Fruit fly (Drosophila melanogaster) whole organism, embryonic: ENCODE data around the gene Rpp30.

Experiments
- C15 ChIP-seq: fragments of 200-800 bp; sonication (Bioruptor generic); IDR thresholded peaks from 3 replicates; pipeline ENCODE4 v1.3.6; 2022; ENCODE audit warnings: missing biosample characterization, missing genetic modification characterization
- CG11085 ChIP-seq: fragments of 200-800 bp; sonication (Bioruptor generic); IDR thresholded peaks from 2 replicates; pipeline ENCODE4 v1.3.6; 2022; ENCODE audit warnings: missing biosample characterization, missing genetic modification characterization
- CG11398 ChIP-seq: fragments of 200-800 bp; sonication (Bioruptor generic); optimal IDR thresholded peaks from 2 replicates; lab custom pipeline; 2016; ENCODE audit warnings: missing biosample characterization, missing genetic modification characterization
- CG12155 ChIP-seq: fragments of 200-800 bp; sonication (Bioruptor generic); optimal IDR thresholded peaks from 3 replicates; lab custom pipeline; 2016; ENCODE audit warnings: missing biosample characterization, missing genetic modification characterization
- CG12659 ChIP-seq: fragments of 200-800 bp; sonication (Bioruptor generic); optimal IDR thresholded peaks from 3 replicates; lab custom pipeline; 2017; ENCODE audit warnings: mild to moderate bottlenecking, missing biosample characterization, missing genetic modification reagents, missing genetic modification characterization
- CG13123 ChIP-seq: fragments of 200-800 bp; sonication (Bioruptor generic); optimal IDR thresholded peaks from 2 replicates; lab custom pipeline; 2016; ENCODE audit warnings: missing biosample characterization, missing genetic modification characterization
- CG14050 ChIP-seq: fragments of 200-800 bp; sonication (Bioruptor generic); IDR thresholded peaks from 3 replicates; pipeline ENCODE4 v1.3.6; 2022; ENCODE audit warnings: missing biosample characterization, missing genetic modification characterization
- CG16863 ChIP-seq: fragments of 200-800 bp; sonication (Bioruptor generic); optimal IDR thresholded peaks from 3 replicates; lab custom pipeline; 2016; ENCODE audit warnings: missing biosample characterization, missing genetic modification characterization
- CG18619 ChIP-seq: fragments of 200-800 bp; sonication (Bioruptor generic); optimal IDR thresholded peaks from 3 replicates; lab custom pipeline; 2017; ENCODE audit warnings: missing biosample characterization, mild to moderate bottlenecking, missing genetic modification characterization
- CG2875 ChIP-seq: fragments of 200-800 bp; sonication (Bioruptor generic); optimal IDR thresholded peaks from 2 replicates; lab custom pipeline; 2017; ENCODE audit warnings: missing biosample characterization, mild to moderate bottlenecking, missing genetic modification characterization, missing genetic modification reagents
- CG32767 ChIP-seq: fragments of 200-800 bp; sonication (Bioruptor generic); IDR thresholded peaks from 2 replicates; pipeline ENCODE4 v1.3.6; 2022; ENCODE audit warnings: missing biosample characterization, missing genetic modification characterization
- CG4424 ChIP-seq: fragments of 200-800 bp; sonication (Bioruptor generic); optimal IDR thresholded peaks from 3 replicates; lab custom pipeline; 2016; ENCODE audit warnings: missing biosample characterization, missing genetic modification characterization
- CG7357 ChIP-seq: fragments of 200-800 bp; sonication (Bioruptor generic); IDR thresholded peaks from 3 replicates; pipeline ENCODE4 v1.3.6; 2022; ENCODE audit warnings: missing biosample characterization, missing genetic modification characterization
- CG7839 ChIP-seq: fragments of 200-800 bp; sonication (Bioruptor generic); optimal IDR thresholded peaks from 3 replicates; lab custom pipeline; 2018; ENCODE audit warnings: missing biosample characterization, mild to moderate bottlenecking, missing genetic modification characterization, moderate library complexity
- CG7963 ChIP-seq: fragments of 200-800 bp; sonication (Bioruptor generic); IDR thresholded peaks from 3 replicates; pipeline ENCODE4 v1.3.6; 2022; ENCODE audit warnings: missing biosample characterization, missing genetic modification characterization; ENCODE audit not compliant: partially characterized antibody
- CG8281 ChIP-seq: fragments of 200-800 bp; sonication (Bioruptor generic); optimal IDR thresholded peaks from 2 replicates; lab custom pipeline; 2018; ENCODE audit warnings: missing biosample characterization, mild to moderate bottlenecking, missing genetic modification characterization, moderate library complexity
- CG8388 ChIP-seq: fragments of 200-800 bp; sonication (Bioruptor generic); optimal IDR thresholded peaks from 2 replicates; lab custom pipeline; 2019; ENCODE audit warnings: missing biosample characterization, mild to moderate bottlenecking, missing genetic modification characterization, moderate library complexity
- D19A ChIP-seq: fragments of 200-800 bp; optimal IDR thresholded peaks from 3 replicates; lab custom pipeline; 2019; ENCODE audit warnings: missing biosample characterization, mild to moderate bottlenecking, missing genetic modification characterization, moderate library complexity
- Dek ChIP-seq: fragments of 200-800 bp; sonication (Bioruptor generic); optimal IDR thresholded peaks from 3 replicates; lab custom pipeline; 2019; ENCODE audit warnings: missing biosample characterization, mild to moderate bottlenecking, missing genetic modification characterization, moderate library complexity
- Dip3 ChIP-seq: fragments of 200-800 bp; sonication (Bioruptor generic); optimal IDR thresholded peaks from 3 replicates; lab custom pipeline; 2016; ENCODE audit warnings: missing biosample characterization, missing genetic modification characterization
- Kr ChIP-seq: fragments of 200-800 bp; sonication (Bioruptor generic); optimal IDR thresholded peaks from 2 replicates; lab custom pipeline; 2017; ENCODE audit warnings: missing biosample characterization, mild to moderate bottlenecking, missing genetic modification characterization
- Nf-YA ChIP-seq: fragments of 200-800 bp; sonication (Bioruptor generic); IDR thresholded peaks from 2 replicates; pipeline ENCODE4 v1.3.6; 2022; ENCODE audit warnings: missing biosample characterization, missing genetic modification characterization
- Rfx ChIP-seq: fragments of 200-800 bp; sonication (Bioruptor generic); IDR thresholded peaks from 2 replicates; pipeline ENCODE4 v1.3.6; 2022; ENCODE audit warnings: missing biosample characterization, missing genetic modification characterization
- Sry-β ChIP-seq: fragments of 200-800 bp; sonication (Bioruptor generic); optimal IDR thresholded peaks from 2 replicates; lab custom pipeline; 2018; ENCODE audit warnings: missing biosample characterization, mild to moderate bottlenecking, missing genetic modification characterization, moderate library complexity
- Ssrp ChIP-seq: fragments of 200-800 bp; sonication (Bioruptor generic); optimal IDR thresholded peaks from 2 replicates; lab custom pipeline; 2018; ENCODE audit warnings: missing biosample characterization, mild to moderate bottlenecking, missing genetic modification characterization, moderate library complexity
- Usf ChIP-seq: fragments of 200-800 bp; sonication (Bioruptor generic); optimal IDR thresholded peaks from 2 replicates; lab custom pipeline; 2017; ENCODE audit warnings: missing genotype, missing biosample characterization, missing genetic modification characterization
- aop ChIP-seq: fragments of 200-800 bp; sonication (Bioruptor generic); IDR thresholded peaks from 2 replicates; pipeline ENCODE4 v1.3.6; 2022; ENCODE audit warnings: missing biosample characterization, missing genetic modification characterization
- bab2 ChIP-seq: fragments of 200-800 bp; sonication (Bioruptor generic); optimal IDR thresholded peaks from 2 replicates; lab custom pipeline; 2016; ENCODE audit warnings: missing biosample characterization, missing genetic modification characterization
- bbx ChIP-seq: fragments of 200-800 bp; sonication (Bioruptor generic); IDR thresholded peaks from 2 replicates; pipeline ENCODE4 v1.3.6; 2022; ENCODE audit warnings: missing biosample characterization, missing genetic modification characterization; ENCODE audit not compliant: partially characterized antibody
- chinmo ChIP-seq: fragments of 200-800 bp; sonication (Bioruptor generic); IDR thresholded peaks from 4 replicates; pipeline ENCODE4 v1.3.6; 2022; ENCODE audit warnings: missing biosample characterization, missing genetic modification characterization; ENCODE audit not compliant: partially characterized antibody
- crp ChIP-seq, 2 experiments: fragments of 200-800 bp; sonication (Bioruptor generic); optimal IDR thresholded peaks; 2 replicates in 1 of 2; 3 replicates in 1 of 2; lab custom pipeline; 2017; ENCODE audit warnings: missing biosample characterization in 2 of 2, missing genetic modification characterization in 2 of 2, mild to moderate bottlenecking in 1 of 2, moderate library complexity in 1 of 2
- cwo ChIP-seq: fragments of 200-800 bp; sonication (Bioruptor generic); optimal IDR thresholded peaks from 3 replicates; lab custom pipeline; 2017; ENCODE audit warnings: missing biosample characterization, missing genetic modification characterization, mild to moderate bottlenecking, moderate library complexity, missing genetic modification reagents
- dmrt99B ChIP-seq: fragments of 200-800 bp; sonication (Bioruptor generic); optimal IDR thresholded peaks from 2 replicates; lab custom pipeline; 2018; ENCODE audit warnings: missing biosample characterization, mild to moderate bottlenecking, missing genetic modification characterization, moderate library complexity
- ewg ChIP-seq: fragments of 200-800 bp; sonication (Bioruptor generic); optimal IDR thresholded peaks from 3 replicates; lab custom pipeline; 2017; ENCODE audit warnings: mild to moderate bottlenecking, missing biosample characterization, missing genetic modification reagents, missing genetic modification characterization
- maf-S ChIP-seq: fragments of 200-800 bp; sonication (Bioruptor generic); optimal IDR thresholded peaks from 2 replicates; lab custom pipeline; 2016; ENCODE audit warnings: missing biosample characterization, missing genetic modification characterization
- onecut ChIP-seq: fragments of 200-800 bp; sonication (Bioruptor generic); IDR thresholded peaks from 2 replicates; pipeline ENCODE4 v1.3.6; 2022; ENCODE audit warnings: missing biosample characterization, missing genetic modification characterization
- pb ChIP-seq: fragments of 200-800 bp; sonication (Bioruptor generic); optimal IDR thresholded peaks from 3 replicates; lab custom pipeline; 2016; ENCODE audit warnings: missing biosample characterization, missing genetic modification characterization
- pfk ChIP-seq: fragments of 200-800 bp; sonication (Bioruptor generic); optimal IDR thresholded peaks from 2 replicates; lab custom pipeline; 2018; ENCODE audit warnings: missing biosample characterization, mild to moderate bottlenecking, missing genetic modification characterization, moderate library complexity
- pita ChIP-seq: fragments of 200-800 bp; sonication (Bioruptor generic); optimal IDR thresholded peaks from 2 replicates; lab custom pipeline; 2017; ENCODE audit warnings: missing biosample characterization, mild to moderate bottlenecking, missing genetic modification characterization
- pnt ChIP-seq: fragments of 200-800 bp; sonication (Bioruptor generic); optimal IDR thresholded peaks from 3 replicates; lab custom pipeline; 2016; ENCODE audit warnings: missing biosample characterization, missing genetic modification characterization
- pros ChIP-seq: fragments of 200-800 bp; sonication (Bioruptor generic); optimal IDR thresholded peaks from 3 replicates; lab custom pipeline; 2019; ENCODE audit warnings: missing biosample characterization, mild to moderate bottlenecking, missing genetic modification characterization, moderate library complexity
- repo ChIP-seq: fragments of 200-800 bp; sonication (Bioruptor generic); optimal IDR thresholded peaks from 2 replicates; lab custom pipeline; 2016; ENCODE audit warnings: missing biosample characterization, missing genetic modification characterization
- run ChIP-seq: fragments of 200-800 bp; sonication (Bioruptor generic); optimal IDR thresholded peaks from 3 replicates; lab custom pipeline; 2018; ENCODE audit warnings: missing biosample characterization, mild to moderate bottlenecking, missing genetic modification characterization
- sens ChIP-seq: fragments of 200-800 bp; sonication (Bioruptor generic); peaks from one replicate; lab custom pipeline; 2016; ENCODE audit warnings: missing biosample characterization, missing genetic modification characterization
- sqz ChIP-seq: fragments of 200-800 bp; sonication (Bioruptor generic); optimal IDR thresholded peaks from 3 replicates; lab custom pipeline; 2018; ENCODE audit warnings: missing biosample characterization, mild to moderate bottlenecking, missing genetic modification characterization
- tx ChIP-seq: fragments of 200-800 bp; sonication (Bioruptor generic); optimal IDR thresholded peaks from 2 replicates; lab custom pipeline; 2016; ENCODE audit warnings: missing biosample characterization, missing genetic modification characterization
- wdn ChIP-seq: fragments of 200-800 bp; sonication (Bioruptor generic); IDR thresholded peaks from 2 replicates; pipeline ENCODE4 v1.3.6; 2022; ENCODE audit warnings: missing biosample characterization, missing genetic modification characterization
- wor ChIP-seq: fragments of 200-800 bp; sonication (Bioruptor generic); IDR thresholded peaks from 2 replicates; pipeline ENCODE4 v1.3.6; 2022; ENCODE audit warnings: missing biosample characterization, missing genetic modification characterization

The Rpp30 gene

DNA sequence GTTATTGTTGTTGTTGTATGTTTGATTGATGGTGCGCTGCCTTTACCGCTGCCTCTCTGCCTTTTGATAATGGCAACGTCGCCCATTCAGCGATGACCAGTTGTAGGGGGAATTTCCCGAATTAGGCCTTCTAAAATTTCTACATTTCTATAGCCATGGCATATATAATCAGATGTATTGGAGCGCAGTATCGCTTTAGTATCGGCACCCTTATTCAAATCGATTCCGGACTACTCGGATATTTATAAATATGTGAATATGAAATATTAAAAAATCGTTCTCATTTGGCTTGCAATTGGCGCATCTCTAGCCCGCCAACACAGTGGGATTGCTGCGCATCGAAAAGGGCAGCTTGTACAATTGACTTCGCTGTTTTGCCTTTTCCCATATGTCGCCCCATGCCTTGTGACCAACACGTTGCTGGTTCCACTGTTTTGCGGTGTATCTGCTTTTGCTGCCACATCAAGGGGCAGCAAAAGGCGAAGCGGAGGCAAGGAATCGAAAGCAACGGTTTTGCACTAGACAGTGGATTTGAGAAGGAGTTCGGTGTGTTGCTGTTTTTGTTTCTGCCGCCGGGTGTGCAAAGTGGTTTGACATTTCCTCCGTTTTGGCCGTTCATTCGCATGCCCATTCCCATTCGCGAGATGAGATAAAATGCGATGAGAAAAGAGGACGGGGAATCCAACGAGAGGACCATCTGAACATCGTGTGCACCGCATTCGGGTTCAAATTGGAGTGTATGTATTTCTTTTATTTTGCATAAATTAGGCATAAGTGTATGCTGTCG is 27.4 kb downstream of the Rpp30 start (continued):
- no peak for TF ChIP-seq CG7963
- no peak for TF ChIP-seq pita (GFP tag; lab: Kevin White, UChicago)
- no peak for TF ChIP-seq CG8388 (GFP tag; lab: Kevin White, UChicago)
- no peak for TF ChIP-seq run (tag; lab: Kevin White, UChicago)
- peak; percentile 38 for TF ChIP-seq D19A (tag; lab: Kevin White, UChicago)
- peak; percentile 56 for TF ChIP-seq CG32767 (GFP tag; lab: Robert Waterston, UW)
- peak; percentile 41 for TF ChIP-seq pnt (GFP tag; lab: Kevin White, UChicago)
- peak; percentile 88 for TF ChIP-seq Sry-β (GFP tag; lab: Kevin White, UChicago)
- no peak for TF ChIP-seq Usf
- TF ChIP-seq CG4424 (GFP tag; lab: Kevin White, UChicago) = peak; percentile 51
- TF ChIP-seq CG11085 = no peak
- TF ChIP-seq pb (GFP tag; lab: Kevin White, UChicago) = peak; percentile 3
- peak; percentile 44 for TF ChIP-seq CG13123 (GFP tag; lab: Kevin White, UChicago)
- TF ChIP-seq wdn = peak; percentile 52; the same call in 1 of the 2 replicates
- TF ChIP-seq CG14050 = peak; percentile 51; the same call in 1 of the 3 replicates
- no peak for TF ChIP-seq pros (GFP tag; lab: Kevin White, UChicago)
- peak; percentile 40 for TF ChIP-seq CG16863 (GFP tag; lab: Kevin White, UChicago)
- no peak for TF ChIP-seq maf-S (GFP tag; lab: Kevin White, UChicago)
- 0 out of 3 replicates have a peak, but pooled peaks have one; percentile 33 for TF ChIP-seq CG7357 (GFP tag; lab: Robert Waterston, UW)
- TF ChIP-seq Dek (tag; lab: Kevin White, UChicago) = peak; percentile 57
- TF ChIP-seq bbx (GFP tag; lab: Robert Waterston, UW) = no peak; the same call in 1 of the 2 replicates
- 0 out of 2 replicates have a peak, but pooled peaks have one; percentile 26 for TF ChIP-seq wor (GFP tag; lab: Robert Waterston, UW)
- peak; percentile 71 for TF ChIP-seq CG18619 (GFP tag; lab: Kevin White, UChicago)
- peak; percentile 63 for TF ChIP-seq Ssrp (tag; lab: Kevin White, UChicago)
- TF ChIP-seq sens (GFP tag; lab: Kevin White, UChicago) = peak; percentile 86
- TF ChIP-seq CG2875 (GFP tag; lab: Kevin White, UChicago) = peak; percentile 28
- TF ChIP-seq aop = no peak
- TF ChIP-seq CG12659 (GFP tag; lab: Kevin White, UChicago) = peak; percentile 52
- peak; percentile 30 for TF ChIP-seq CG12155 (GFP tag; lab: Kevin White, UChicago)
- TF ChIP-seq ewg = no peak
- peak; percentile 59 for TF ChIP-seq Dip3 (GFP tag; lab: Kevin White, UChicago)
- TF ChIP-seq pfk = no peak
- peak; percentile 43; the same call in 1 of the 2 replicates for TF ChIP-seq onecut (GFP tag; lab: Robert Waterston, UW)
- no peak for TF ChIP-seq repo (GFP tag; lab: Kevin White, UChicago)
- TF ChIP-seq Kr (GFP tag; lab: Kevin White, UChicago) = no peak
- no peak for TF ChIP-seq crp (GFP tag; optimal IDR thresholded peaks at IDR 0.05; lab: Kevin White, UChicago)
- peak; percentile 39 for TF ChIP-seq CG8281 (tag; lab: Kevin White, UChicago)
- 0 out of 2 replicates have a peak, but pooled peaks have one; percentile 22 for TF ChIP-seq Nf-YA (GFP tag; lab: Robert Waterston, UW)
- TF ChIP-seq chinmo (GFP tag; lab: Robert Waterston, UW) = no peak
- TF ChIP-seq CG11398 (GFP tag; lab: Kevin White, UChicago) = peak; percentile 15
- TF ChIP-seq Rfx (GFP tag; lab: Robert Waterston, UW) = peak; percentile 76
- TF ChIP-seq cwo = peak; percentile 68
- TF ChIP-seq sqz = peak; percentile 35
- no peak for TF ChIP-seq C15 (GFP tag; lab: Robert Waterston, UW)
- peak; percentile 30 for TF ChIP-seq tx (GFP tag; lab: Kevin White, UChicago)
- peak; percentile 32 for TF ChIP-seq bab2
- TF ChIP-seq CG7839 = no peak
- TF ChIP-seq dmrt99B (tag; lab: Kevin White, UChicago) = no peak
